Worm (Caenorhabditis elegans): ENCODE measurements around the gene Y54G2A.40.

Gene Y54G2A.40

DNA sequence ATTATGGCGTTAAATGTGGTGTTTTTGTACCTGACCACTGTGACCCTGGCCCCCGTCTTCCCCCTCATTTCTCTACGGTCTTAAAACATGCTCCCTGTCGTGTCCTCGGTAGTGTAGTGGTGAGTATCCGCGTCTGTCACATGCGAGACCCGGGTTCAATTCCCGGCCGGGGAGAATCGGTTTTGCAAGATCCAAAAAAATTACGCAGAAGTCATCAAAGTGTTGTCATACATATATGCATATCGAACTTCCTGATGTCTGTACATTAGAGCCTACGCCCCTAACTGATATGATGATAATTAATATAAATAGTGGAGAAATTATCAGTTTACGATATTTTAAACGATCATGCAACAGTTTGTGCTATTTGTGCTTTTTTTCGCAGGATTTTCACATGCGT, 40.8 kb upstream of the Y54G2A.40 start, which contains the start of gene Y54G2A.45:
Y54G2A.45 (plus strand) TSS at position 333 of the 400 bp plus-strand sequence.
- TF ChIP-seq elt-3 (tag; optimal IDR thresholded peaks at IDR 0.05): no peak
- peak; percentile 30 for TF ChIP-seq hmg-11 (tag; optimal IDR thresholded peaks at IDR 0.05)
- TF ChIP-seq nfya-1 (tag; optimal IDR thresholded peaks at IDR 0.05; ENCODE audit: insufficient read depth): peak; percentile 31
- peak; percentile 89 for TF ChIP-seq elt-2 (tag; optimal IDR thresholded peaks at IDR 0.05)
- peak; percentile 83 for TF ChIP-seq skn-1 (tag; optimal IDR thresholded peaks at IDR 0.05)
- peak; percentile 6 for TF ChIP-seq lin-15B (tag; optimal IDR thresholded peaks at IDR 0.05)
- peak; percentile 24 for TF ChIP-seq lsy-12 (tag; optimal IDR thresholded peaks at IDR 0.05)
- TF ChIP-seq nhr-76 (tag; optimal IDR thresholded peaks at IDR 0.05): no peak
- TF ChIP-seq elt-1 (tag; optimal IDR thresholded peaks at IDR 0.05): no peak
- no peak for TF ChIP-seq nhr-11 (tag; optimal IDR thresholded peaks at IDR 0.05)
- TF ChIP-seq lin-39 (tag; optimal IDR thresholded peaks at IDR 0.05): peak; percentile 10
- TF ChIP-seq pqm-1 (tag; optimal IDR thresholded peaks at IDR 0.05): peak; percentile 81
- TF ChIP-seq nhr-43 (tag; optimal IDR thresholded peaks at IDR 0.05; ENCODE audit: poor library complexity, severe bottlenecking): peak; percentile 31
- TF ChIP-seq jun-1 (tag; optimal IDR thresholded peaks at IDR 0.05): peak; percentile 64
- peak; percentile 40 for TF ChIP-seq pha-4 (tag; optimal IDR thresholded peaks at IDR 0.05)
- TF ChIP-seq nhr-77 (tag; optimal IDR thresholded peaks at IDR 0.05): no peak
- TF ChIP-seq tbx-2 (tag; optimal IDR thresholded peaks at IDR 0.05): peak; percentile 29

DNA sequence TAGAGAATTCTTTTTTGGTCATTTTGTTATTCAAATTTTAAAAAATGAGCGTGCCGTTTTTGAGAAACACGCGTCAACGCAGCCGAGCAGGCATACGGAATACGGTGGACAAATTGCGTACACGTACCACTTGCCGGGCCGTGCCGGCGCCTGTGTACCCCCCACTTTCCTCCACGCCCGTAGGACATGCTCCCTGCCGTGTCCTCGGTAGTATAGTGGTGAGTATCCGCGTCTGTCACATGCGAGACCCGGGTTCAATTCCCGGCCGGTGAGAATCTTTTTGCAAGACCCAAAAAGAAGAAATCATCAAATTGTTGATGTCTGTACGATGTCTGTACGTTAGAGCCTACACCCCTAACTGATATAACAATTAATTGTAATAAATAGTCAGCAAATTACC, 38.1 kb upstream of the Y54G2A.40 start:
- TF ChIP-seq ceh-82 (tag; optimal IDR thresholded peaks at IDR 0.05) (no peak), mml-1 (tag; optimal IDR thresholded peaks at IDR 0.05) (no peak)

ce11 chrIV:2809208-2809607, 37.1 kb upstream of the Y54G2A.40 start, which contains the start of gene Y54G2A.76:
Gene Y54G2A.76 (plus strand): TSS chrIV:2809410.
- TF ChIP-seq nhr-23 (tag; optimal IDR thresholded peaks at IDR 0.05) (peak; percentile 32), ztf-4 (tag; optimal IDR thresholded peaks at IDR 0.05) (no peak)

ce11 chrIV:2817038-2817437, 29.2 kb upstream of the Y54G2A.40 start:
- TF ChIP-seq aly-2 (tag; optimal IDR thresholded peaks at IDR 0.05) (no peak), mml-1 (tag; optimal IDR thresholded peaks at IDR 0.05) (no peak), fkh-2 (tag; optimal IDR thresholded peaks at IDR 0.05) (no peak), pha-4 (tag; optimal IDR thresholded peaks at IDR 0.05) (no peak), pqm-1 (tag; optimal IDR thresholded peaks at IDR 0.05) (no peak), nfya-1 (tag; optimal IDR thresholded peaks at IDR 0.05; ENCODE audit: insufficient read depth) (no peak), lsy-12 (tag; optimal IDR thresholded peaks at IDR 0.05) (no peak), nhr-67 (tag; optimal IDR thresholded peaks at IDR 0.05) (no peak), nhr-12 (tag; optimal IDR thresholded peaks at IDR 0.05) (no peak)

ce11 chrIV:2819633-2820032, 26.6 kb upstream of the Y54G2A.40 start, which contains the start of gene Y54G2A.13:
Gene Y54G2A.13 (minus strand): TSS chrIV:2819733.
- TF ChIP-seq nhr-11 (tag; optimal IDR thresholded peaks at IDR 0.05): no peak
- TF ChIP-seq nhr-77 (tag; optimal IDR thresholded peaks at IDR 0.05): no peak
- TF ChIP-seq aly-2 (tag; optimal IDR thresholded peaks at IDR 0.05): no peak
- no peak for TF ChIP-seq unc-39 (tag; optimal IDR thresholded peaks at IDR 0.05)
- TF ChIP-seq ceh-82 (tag; optimal IDR thresholded peaks at IDR 0.05): no peak
- TF ChIP-seq ama-1 (optimal IDR thresholded peaks at IDR 0.05): no peak
- no peak for TF ChIP-seq daf-12 (tag; optimal IDR thresholded peaks at IDR 0.05)

ce11 chrIV:2820408-2820807, 25.9 kb upstream of the Y54G2A.40 start, which contains the start of gene Y54G2A.37:
Gene Y54G2A.37 (plus strand): TSS chrIV:2820708.
- TF ChIP-seq nhr-43 (tag; optimal IDR thresholded peaks at IDR 0.05; ENCODE audit: poor library complexity, severe bottlenecking) (no peak), R02D3.7 (tag; optimal IDR thresholded peaks at IDR 0.05) (no peak), daf-12 (tag; optimal IDR thresholded peaks at IDR 0.05) (no peak), nhr-28 (tag; optimal IDR thresholded peaks at IDR 0.05) (no peak), aly-2 (tag; optimal IDR thresholded peaks at IDR 0.05) (no peak), ceh-9 (tag; optimal IDR thresholded peaks at IDR 0.05) (no peak), ceh-16 (tag; optimal IDR thresholded peaks at IDR 0.05) (no peak), ceh-28 (tag; optimal IDR thresholded peaks at IDR 0.05) (no peak), fkh-2 (tag; optimal IDR thresholded peaks at IDR 0.05) (no peak), ztf-11 (tag; optimal IDR thresholded peaks at IDR 0.05) (no peak)
